Worm (Caenorhabditis elegans): ENCODE measurements around the gene clec-241.
A peak's percentile ranks its signal among the peaks of the same experiment; 100 is the strongest.

clec-241 gene

ce11 chrV:16992383-16992782, 20.7 kb downstream of the clec-241 start:
- peak; percentile 67 for TF ChIP-seq zfh-2 (GFP tag; conservative IDR thresholded peaks at IDR 0.05)
- TF ChIP-seq F37B4.10 (GFP tag; IDR thresholded peaks at IDR 0.05), result no peak

ce11 chrV:16991734-16992133, 21.4 kb downstream of the clec-241 start, which contains the start of gene srz-95:
srz-95 (plus strand) TSS chrV:16992034.
- TF ChIP-seq C17E4.6 (GFP tag; IDR thresholded peaks at IDR 0.05) (no peak), ztf-25 (GFP tag; IDR thresholded peaks at IDR 0.05) (no peak), T07F8.4 (tag; optimal IDR thresholded peaks at IDR 0.05) (no peak)

ce11 chrV:16988614-16989013, 24.5 kb downstream of the clec-241 start, which contains the start of gene Y102A5C.27:
Y102A5C.27 (minus strand) TSS chrV:16988714.
- TF ChIP-seq T26A5.8 (tag; optimal IDR thresholded peaks at IDR 0.05) (no peak), ceh-91 (GFP tag; IDR thresholded peaks at IDR 0.05) (no peak), gei-17 (GFP tag; optimal IDR thresholded peaks at IDR 0.05) (no peak), unc-62 (GFP tag; optimal IDR thresholded peaks at IDR 0.05) (no peak), lin-40 (tag; optimal IDR thresholded peaks at IDR 0.05) (no peak), lsy-27 (tag; optimal IDR thresholded peaks at IDR 0.05; ENCODE audit: borderline replicate concordance, insufficient read depth) (no peak)

ce11 chrV:16987783-16988182, 25.3 kb downstream of the clec-241 start:
- TF ChIP-seq bed-1 (GFP tag; IDR thresholded peaks at IDR 0.05), result no peak
- no peak for TF ChIP-seq hmg-20 (GFP tag; IDR thresholded peaks at IDR 0.05)
- no peak for TF ChIP-seq K11D2.4 (GFP tag; IDR thresholded peaks at IDR 0.05)
- TF ChIP-seq snpc-1.1 (tag; optimal IDR thresholded peaks at IDR 0.05; ENCODE audit: insufficient read depth), result no peak
- no peak for TF ChIP-seq snpc-3.4 (tag; optimal IDR thresholded peaks at IDR 0.05)
- TF ChIP-seq nhr-27 (tag; optimal IDR thresholded peaks at IDR 0.05), result no peak
- TF ChIP-seq hlh-12 (tag; optimal IDR thresholded peaks at IDR 0.05), result no peak
- TF ChIP-seq rpc-1 (optimal IDR thresholded peaks at IDR 0.05), result no peak
- TF ChIP-seq rpc-1 (tag; optimal IDR thresholded peaks at IDR 0.05), result no peak
- TF ChIP-seq lin-54 (GFP tag; optimal IDR thresholded peaks at IDR 0.05), result no peak
- TF ChIP-seq B0035.1 (tag; optimal IDR thresholded peaks at IDR 0.05), result no peak
- TF ChIP-seq cebp-2 (GFP tag; IDR thresholded peaks at IDR 0.05), result no peak
- TF ChIP-seq ceh-100 (GFP tag; IDR thresholded peaks at IDR 0.05), result no peak
- TF ChIP-seq egl-44 (GFP tag; IDR thresholded peaks at IDR 0.05), result no peak
- TF ChIP-seq bed-2 (GFP tag; IDR thresholded peaks at IDR 0.05), result no peak
- TF ChIP-seq madf-3 (GFP tag; IDR thresholded peaks at IDR 0.05), result no peak

ce11 chrV:16987035-16987434, 26.1 kb downstream of the clec-241 start, which contains the start of gene Y102A5C.40:
Y102A5C.40 (minus strand) TSS chrV:16987135.
- TF ChIP-seq sptf-2 (GFP tag; optimal IDR thresholded peaks at IDR 0.05) (no peak), pha-4 (tag; optimal IDR thresholded peaks at IDR 0.05) (no peak), mcd-1 (GFP tag; IDR thresholded peaks at IDR 0.05) (no peak), unc-62 (GFP tag; optimal IDR thresholded peaks at IDR 0.05) (no peak), hlh-12 (tag; optimal IDR thresholded peaks at IDR 0.05) (no peak), attf-5 (GFP tag; optimal IDR thresholded peaks at IDR 0.05) (no peak), ceh-40 (GFP tag; IDR thresholded peaks at IDR 0.05) (no peak), F10E7.11 (tag; optimal IDR thresholded peaks at IDR 0.05) (no peak), mel-28 (tag; optimal IDR thresholded peaks at IDR 0.05; ENCODE audit: borderline replicate concordance) (no peak), nhr-27 (tag; optimal IDR thresholded peaks at IDR 0.05) (no peak)

Measured in whole organism, young adult.